Worm (Caenorhabditis elegans) whole organism, L4 larva: ENCODE results near the gene gly-12.

Source experiments
- F10B5.3 ChIP-seq: sonication (generic microtip); optimal IDR thresholded peaks from 2 replicates; lab custom pipeline; 2016; ENCODE audit warnings: mild to moderate bottlenecking, missing genetic modification characterization, missing compliant biosample characterization
- F49E8.2 ChIP-seq: sonication (generic microtip); optimal IDR thresholded peaks from 2 replicates; lab custom pipeline; 2016; ENCODE audit warnings: missing compliant biosample characterization, mild to moderate bottlenecking, missing genetic modification characterization, borderline replicate concordance
- T20F7.1 ChIP-seq: fragments of 200-800 bp; sonication (Bioruptor generic); optimal IDR thresholded peaks from 2 replicates; lab custom pipeline; 2018; ENCODE audit warnings: mild to moderate bottlenecking, missing genetic modification characterization, missing compliant biosample characterization
- T26A8.4 ChIP-seq: fragments of 200-800 bp; sonication (Bioruptor generic); IDR thresholded peaks from 2 replicates; pipeline ENCODE4 v1.3.6; 2022; ENCODE audit warnings: missing genetic modification characterization, missing compliant biosample characterization
- Y105C5A.15 ChIP-seq: fragments of 200-800 bp; sonication (Bioruptor generic); IDR thresholded peaks from 2 replicates; pipeline ENCODE4 v1.3.6; 2022; ENCODE audit warnings: missing genetic modification characterization, missing compliant biosample characterization
- Y5F2A.4 ChIP-seq: fragments of 200-800 bp; sonication (Bioruptor generic); optimal IDR thresholded peaks from 2 replicates; lab custom pipeline; 2018; ENCODE audit warnings: mild to moderate bottlenecking, missing genetic modification characterization, missing compliant biosample characterization
- Y75B8A.6 ChIP-seq: fragments of 200-800 bp; sonication (Bioruptor generic); IDR thresholded peaks from 2 replicates; pipeline ENCODE4 v1.3.6; 2022; ENCODE audit warnings: missing genetic modification reagents, missing genetic modification characterization, missing compliant biosample characterization
- aha-1 ChIP-seq: fragments of 150-350 bp; peaks from one replicate; lab custom pipeline; 2014; ENCODE audit warnings: missing biosample characterization, missing genetic modification characterization
- aly-2 ChIP-seq: sonication (generic microtip); optimal IDR thresholded peaks from 2 replicates; lab custom pipeline; 2018; ENCODE audit warnings: missing biosample characterization, missing genetic modification characterization
- ama-1 ChIP-seq: fragments of 150-350 bp; optimal IDR thresholded peaks from 2 replicates; lab custom pipeline; 2014; ENCODE audit warnings: inconsistent platforms, mixed read lengths
- attf-4 ChIP-seq: sonication (generic microtip); optimal IDR thresholded peaks from 3 replicates; lab custom pipeline; 2017; ENCODE audit warnings: missing biosample characterization, missing genetic modification characterization
- ceh-28 ChIP-seq: fragments of 150-350 bp; optimal IDR thresholded peaks from 2 replicates; lab custom pipeline; 2014; ENCODE audit warnings: missing biosample characterization, missing genetic modification reagents, missing genetic modification characterization
- ceh-32 ChIP-seq: sonication (generic microtip); optimal IDR thresholded peaks from 2 replicates; lab custom pipeline; 2016; ENCODE audit warnings: mild to moderate bottlenecking, missing genetic modification characterization, missing compliant biosample characterization; ENCODE audit not compliant: poor library complexity
- ceh-82 ChIP-seq: sonication (generic microtip); optimal IDR thresholded peaks from 2 replicates; lab custom pipeline; 2017; ENCODE audit warnings: missing biosample characterization, missing genetic modification characterization
- ces-1 ChIP-seq: fragments of 150-350 bp; sonication (generic microtip); optimal IDR thresholded peaks from 4 replicates; lab custom pipeline; 2014; ENCODE audit warnings: missing biosample characterization, missing genetic modification reagents, missing genetic modification characterization
- daf-12 ChIP-seq: fragments of 150-350 bp; optimal IDR thresholded peaks from 2 replicates; lab custom pipeline; 2014; ENCODE audit warnings: missing biosample characterization, missing genetic modification reagents, missing genetic modification characterization
- daf-16 ChIP-seq, 3 experiments: sonication (generic microtip); optimal IDR thresholded peaks; 2 replicates each; lab custom pipeline; 2016 to 2017; ENCODE audit warnings: missing genetic modification characterization in 3 of 3, missing genetic modification reagents in 3 of 3, mild to moderate bottlenecking in 2 of 3, missing compliant biosample characterization in 2 of 3, missing biosample characterization in 1 of 3, moderate library complexity in 1 of 3
- daf-19 ChIP-seq: fragments of 200-800 bp; sonication (Bioruptor generic); conservative IDR thresholded peaks from 2 replicates; pipeline ENCODE4 v1.3.6; 2022; ENCODE audit warnings: missing genetic modification characterization, missing compliant biosample characterization
- dmd-6 ChIP-seq: fragments of 200-800 bp; sonication (Bioruptor generic); IDR thresholded peaks from 2 replicates; pipeline ENCODE4 v1.3.6; 2022; ENCODE audit warnings: missing genetic modification reagents, missing genetic modification characterization, missing compliant biosample characterization
- dpl-1 ChIP-seq: fragments of 150-350 bp; optimal IDR thresholded peaks from 2 replicates; lab custom pipeline; 2014; ENCODE audit warnings: missing biosample characterization, missing genetic modification reagents, missing genetic modification characterization
- fkh-10 ChIP-seq: fragments of 150-350 bp; optimal IDR thresholded peaks from 2 replicates; lab custom pipeline; 2014; ENCODE audit warnings: missing biosample characterization, missing genetic modification reagents, missing genetic modification characterization
- gei-8 ChIP-seq: fragments of 200-800 bp; sonication (Bioruptor generic); optimal IDR thresholded peaks from 2 replicates; lab custom pipeline; 2018; ENCODE audit warnings: mild to moderate bottlenecking, missing genetic modification characterization, missing compliant biosample characterization
- hlh-11 ChIP-seq: fragments of 200-800 bp; sonication (Bioruptor generic); optimal IDR thresholded peaks from 2 replicates; lab custom pipeline; 2018; ENCODE audit warnings: mild to moderate bottlenecking, missing genetic modification characterization, missing compliant biosample characterization
- hmg-1.1 ChIP-seq: fragments of 200-800 bp; sonication (Bioruptor generic); IDR thresholded peaks from 2 replicates; pipeline ENCODE4 v1.3.6; 2022; ENCODE audit warnings: missing genetic modification reagents, missing genetic modification characterization, missing compliant biosample characterization
- lin-13 ChIP-seq: fragments of 150-350 bp; optimal IDR thresholded peaks from 2 replicates; lab custom pipeline; 2014; ENCODE audit warnings: missing biosample characterization, missing genetic modification reagents, missing genetic modification characterization
- lin-29 ChIP-seq: fragments of 200-800 bp; sonication (Bioruptor generic); IDR thresholded peaks from 2 replicates; pipeline ENCODE4 v1.3.6; 2022; ENCODE audit warnings: missing genetic modification reagents, missing genetic modification characterization, missing compliant biosample characterization
- lir-3 ChIP-seq: sonication (generic microtip); optimal IDR thresholded peaks from 2 replicates; lab custom pipeline; 2016; ENCODE audit warnings: mild to moderate bottlenecking, missing genetic modification characterization, missing compliant biosample characterization
- madf-5 ChIP-seq, 2 experiments: fragments of 200-800 bp; sonication (Bioruptor generic); IDR thresholded peaks; 2 replicates each; pipeline ENCODE4 v1.3.6; 2022; ENCODE audit warnings: missing compliant biosample characterization in 2 of 2, missing genetic modification characterization in 2 of 2
- mdl-1 ChIP-seq, 2 experiments: fragments of 150-350 bp in 1 of 2; sonication (generic microtip) in 1 of 2; optimal IDR thresholded peaks; 2 replicates each; lab custom pipeline; 2014 to 2017; ENCODE audit warnings: missing biosample characterization in 2 of 2, missing genetic modification characterization in 2 of 2
- mep-1 ChIP-seq: fragments of 150-350 bp; sonication (generic microtip); optimal IDR thresholded peaks from 3 replicates; lab custom pipeline; 2014; ENCODE audit warnings: missing biosample characterization, missing genetic modification characterization
- mes-2 ChIP-seq: sonication (generic microtip); optimal IDR thresholded peaks from 2 replicates; lab custom pipeline; 2016; ENCODE audit warnings: missing genotype, mild to moderate bottlenecking, missing genetic modification characterization, missing compliant biosample characterization; ENCODE audit not compliant: poor library complexity, severe bottlenecking
- mxl-2 ChIP-seq: fragments of 200-800 bp; sonication (Bioruptor generic); conservative IDR thresholded peaks from 2 replicates; pipeline ENCODE4 v1.3.6; 2022; ENCODE audit warnings: missing genetic modification reagents, missing genetic modification characterization, missing compliant biosample characterization
- mxl-3 ChIP-seq: fragments of 200-800 bp; sonication (Bioruptor generic); optimal IDR thresholded peaks from 2 replicates; lab custom pipeline; 2018; ENCODE audit warnings: mild to moderate bottlenecking, missing genetic modification characterization, missing compliant biosample characterization
- nhr-102 ChIP-seq: sonication (generic microtip); optimal IDR thresholded peaks from 2 replicates; lab custom pipeline; 2016; ENCODE audit warnings: mild to moderate bottlenecking, missing genetic modification characterization, moderate library complexity, missing compliant biosample characterization
- nhr-111 ChIP-seq: fragments of 200-800 bp; sonication (Bioruptor generic); optimal IDR thresholded peaks from 2 replicates; lab custom pipeline; 2018; ENCODE audit warnings: mild to moderate bottlenecking, missing genetic modification characterization, missing compliant biosample characterization
- nhr-28 ChIP-seq: fragments of 150-350 bp; optimal IDR thresholded peaks from 2 replicates; lab custom pipeline; 2014; ENCODE audit warnings: missing biosample characterization, missing genetic modification characterization
- nhr-76 ChIP-seq: fragments of 150-350 bp; optimal IDR thresholded peaks from 2 replicates; lab custom pipeline; 2014; ENCODE audit warnings: missing biosample characterization, missing genetic modification characterization
- nhr-77 ChIP-seq: fragments of 150-350 bp; optimal IDR thresholded peaks from 2 replicates; lab custom pipeline; 2014; ENCODE audit warnings: missing biosample characterization, missing genetic modification characterization
- saeg-2 ChIP-seq: fragments of 200-800 bp; sonication (Bioruptor generic); IDR thresholded peaks from 2 replicates; pipeline ENCODE4 v1.3.6; 2022; ENCODE audit warnings: missing genetic modification reagents, missing genetic modification characterization, missing compliant biosample characterization
- snpc-1.2 ChIP-seq: fragments of 200-800 bp; sonication (Bioruptor generic); IDR thresholded peaks from 2 replicates; pipeline ENCODE4 v1.3.6; 2022; ENCODE audit warnings: missing genetic modification reagents, missing genetic modification characterization, missing compliant biosample characterization
- snpc-4 ChIP-seq: fragments of 150-350 bp; optimal IDR thresholded peaks from 2 replicates; lab custom pipeline; 2014; ENCODE audit warnings: missing biosample characterization, missing genetic modification characterization
- spr-1 ChIP-seq: sonication (generic microtip); optimal IDR thresholded peaks from 2 replicates; lab custom pipeline; 2016; ENCODE audit warnings: mild to moderate bottlenecking, missing genetic modification characterization, missing compliant biosample characterization
- tra-1 ChIP-seq: fragments of 200-800 bp; sonication (Bioruptor generic); IDR thresholded peaks from 2 replicates; pipeline ENCODE4 v1.3.6; 2022; ENCODE audit warnings: missing genetic modification reagents, missing genetic modification characterization, missing compliant biosample characterization
- unc-130 ChIP-seq: sonication (generic microtip); optimal IDR thresholded peaks from 2 replicates; lab custom pipeline; 2016; ENCODE audit warnings: missing genetic modification reagents, missing genetic modification characterization, missing compliant biosample characterization
- unc-62 ChIP-seq, 3 experiments: fragments of 150-350 bp in 1 of 3; sonication (generic microtip); optimal IDR thresholded peaks in 2 of 3; peaks in 1 of 3; 1 replicate in 1 of 3; 2 replicates in 2 of 3; lab custom pipeline; 2014 to 2017; ENCODE audit warnings: missing biosample characterization in 3 of 3, missing genetic modification characterization in 3 of 3, missing genetic modification reagents in 3 of 3, missing genotype in 1 of 3
- vab-7 ChIP-seq: fragments of 200-800 bp; sonication (Bioruptor generic); IDR thresholded peaks from 2 replicates; pipeline ENCODE4 v1.3.6; 2022; ENCODE audit warnings: missing genetic modification reagents, missing genetic modification characterization, missing compliant biosample characterization
- zag-1 ChIP-seq: fragments of 150-350 bp; optimal IDR thresholded peaks from 2 replicates; lab custom pipeline; 2014; ENCODE audit warnings: missing biosample characterization, missing genetic modification characterization
- zfp-3 ChIP-seq: fragments of 200-800 bp; sonication (Bioruptor generic); conservative IDR thresholded peaks from 2 replicates; pipeline ENCODE4 v1.3.6; 2022; ENCODE audit warnings: missing genetic modification reagents, missing genetic modification characterization, missing compliant biosample characterization
- ztf-7 ChIP-seq: fragments of 150-350 bp; optimal IDR thresholded peaks from 2 replicates; lab custom pipeline; 2014; ENCODE audit warnings: missing biosample characterization, missing genetic modification characterization

gly-12 gene

DNA sequence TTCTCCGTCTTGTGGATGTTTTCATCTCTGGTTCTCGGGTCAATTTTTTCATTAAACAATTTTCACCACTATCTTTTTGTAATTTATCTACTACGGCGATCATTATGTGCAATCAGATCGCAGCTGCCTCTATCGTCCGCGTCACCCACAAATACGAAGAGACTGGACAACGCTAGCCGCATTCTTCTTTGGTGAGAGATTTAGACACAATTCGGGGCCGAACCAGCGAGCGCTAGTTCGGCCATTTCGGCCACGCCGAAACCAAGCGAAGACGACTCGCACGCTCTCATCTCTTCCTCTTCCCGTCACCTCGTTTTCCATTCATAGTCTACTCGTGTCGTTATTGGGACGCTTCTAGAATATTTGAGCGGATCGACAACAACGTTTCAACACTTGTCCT, at the start of gene gly-12:
Gene gly-12, plus strand, starts transcription at position 117 of the 400 bp plus-strand sequence.
- TF ChIP-seq Y5F2A.4 (GFP tag; lab: Kevin White, UChicago) (no peak), madf-5 (GFP tag; IDR thresholded peaks at IDR 0.05; lab: Robert Waterston, UW) (no peak), lin-29 (GFP tag; lab: Robert Waterston, UW) (no peak), daf-16 (GFP tag; optimal IDR thresholded peaks at IDR 0.05; lab: Kevin White, UChicago) (no peak), daf-16 (tag; optimal IDR thresholded peaks at IDR 0.05; lab: Kevin White, UChicago) (no peak), gei-8 (no peak), nhr-28 (peak; percentile 9), spr-1 (no peak), Y75B8A.6 (GFP tag; lab: Robert Waterston, UW) (no peak), F49E8.2 (tag; lab: Kevin White, UChicago) (no peak), nhr-77 (tag; lab: Kevin White, UChicago) (no peak), dmd-6 (no peak), lir-3 (tag; lab: Kevin White, UChicago) (no peak), F10B5.3 (no peak), zag-1 (tag; lab: Kevin White, UChicago) (no peak), attf-4 (tag; lab: Kevin White, UChicago) (no peak), nhr-76 (tag; lab: Kevin White, UChicago) (no peak), mxl-3 (GFP tag; lab: Kevin White, UChicago) (peak; percentile 71), mxl-2 (no peak), mdl-1 (tag; optimal IDR thresholded peaks at IDR 0.05; lab: Kevin White, UChicago) (peak in 1 of 2 experiments; percentile 71), snpc-1.2 (GFP tag; lab: Robert Waterston, UW) (no peak), lin-13 (GFP tag; lab: Kevin White, UChicago) (no peak), mep-1 (tag; lab: Kevin White, UChicago) (peak; percentile 18), Y105C5A.15 (GFP tag; lab: Robert Waterston, UW) (no peak), mes-2 (tag; lab: Kevin White, UChicago) (peak; percentile 48), ztf-7 (no peak), ceh-32 (tag; lab: Kevin White, UChicago) (no peak), hmg-1.1 (no peak), ceh-28 (tag; lab: Kevin White, UChicago) (no peak), hlh-11 (tag; lab: Kevin White, UChicago) (peak; percentile 38), daf-12 (tag; lab: Kevin White, UChicago) (no peak), daf-19 (GFP tag; lab: Robert Waterston, UW) (no peak), T20F7.1 (no peak), aly-2 (tag; lab: Kevin White, UChicago) (no peak), nhr-102 (no peak), fkh-10 (GFP tag; lab: Kevin White, UChicago) (no peak), T26A8.4 (GFP tag; lab: Robert Waterston, UW) (no peak), tra-1 (GFP tag; lab: Robert Waterston, UW) (no peak), snpc-4 (tag; lab: Kevin White, UChicago) (no peak), unc-62 (GFP tag; optimal IDR thresholded peaks at IDR 0.05 in 1 of 2; lab: Kevin White, UChicago) (no peak), unc-62 (tag; optimal IDR thresholded peaks at IDR 0.05; lab: Kevin White, UChicago) (no peak), dpl-1 (GFP tag; lab: Kevin White, UChicago) (no peak), ceh-82 (tag; lab: Kevin White, UChicago) (no peak), aha-1 (tag; lab: Kevin White, UChicago) (peak; percentile 67), vab-7 (GFP tag; lab: Robert Waterston, UW) (no peak), ama-1 (lab: Kevin White, UChicago) (no peak), ces-1 (GFP tag; lab: Kevin White, UChicago) (no peak), nhr-111 (GFP tag; lab: Kevin White, UChicago) (no peak), unc-130 (GFP tag; lab: Kevin White, UChicago) (no peak), saeg-2 (GFP tag; lab: Robert Waterston, UW) (no peak), zfp-3 (no peak)
